Worm (Caenorhabditis elegans): Measurements from ENCODE around the gene cyp-25A1.

The cyp-25A1 gene

DNA sequence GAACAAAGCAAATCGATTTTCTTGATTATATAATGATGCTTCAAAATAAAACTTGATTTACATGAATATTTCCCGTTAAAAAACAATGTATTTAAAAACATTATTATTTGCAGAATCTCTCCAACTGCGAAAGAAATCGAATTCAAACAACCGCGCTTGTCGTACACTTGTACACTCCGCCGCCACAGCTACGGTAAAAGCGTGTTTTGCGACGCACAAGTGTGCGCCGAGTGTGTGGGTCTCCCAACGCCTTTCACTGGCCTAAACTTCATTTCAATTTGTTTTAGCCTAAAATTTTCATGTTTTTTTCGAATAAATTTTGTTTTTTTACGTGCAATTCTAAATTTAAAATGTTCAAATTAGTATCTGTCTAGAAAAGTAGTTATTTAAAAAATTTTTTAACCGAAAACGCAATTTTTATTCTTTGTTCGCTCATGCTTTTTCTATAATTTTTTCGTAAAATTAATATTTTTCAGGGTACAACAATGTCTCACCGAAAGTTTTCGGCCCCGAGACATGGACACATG lies 35.0 kb downstream of the cyp-25A1 start, which contains the start of gene rpl-3 (continued):
- TF ChIP-seq ama-1 (optimal IDR thresholded peaks at IDR 0.05): no peak
- peak; percentile 89 for TF ChIP-seq tbx-7 (tag; optimal IDR thresholded peaks at IDR 0.05)
- peak; percentile 88 for TF ChIP-seq hlh-6 (tag; optimal IDR thresholded peaks at IDR 0.05)
- TF ChIP-seq pha-2 (tag; optimal IDR thresholded peaks at IDR 0.05): peak; percentile 90
- TF ChIP-seq tbx-2 (tag; optimal IDR thresholded peaks at IDR 0.05): peak; percentile 100
- peak; percentile 95 for TF ChIP-seq unc-3 (GFP tag; conservative IDR thresholded peaks at IDR 0.05)
- peak; percentile 98 for TF ChIP-seq unc-3 (tag; optimal IDR thresholded peaks at IDR 0.05)
- peak; percentile 86 for TF ChIP-seq C08G9.2 (tag; optimal IDR thresholded peaks at IDR 0.05)
- peak; percentile 99 for TF ChIP-seq ceh-14 (tag; optimal IDR thresholded peaks at IDR 0.05)
- peak; percentile 98 for TF ChIP-seq ceh-30 (tag; optimal IDR thresholded peaks at IDR 0.05)
- TF ChIP-seq eyg-1 (tag; optimal IDR thresholded peaks at IDR 0.05): peak; percentile 91
- no peak for TF ChIP-seq mec-3 (tag; optimal IDR thresholded peaks at IDR 0.05; ENCODE audit: borderline replicate concordance)
- peak; percentile 97 for TF ChIP-seq pax-1 (tag; optimal IDR thresholded peaks at IDR 0.05)
- peak; percentile 90 for TF ChIP-seq ceh-45 (GFP tag; IDR thresholded peaks at IDR 0.05)
- peak; percentile 99 for TF ChIP-seq unc-86 (tag; optimal IDR thresholded peaks at IDR 0.05)
- TF ChIP-seq ceh-24 (tag; optimal IDR thresholded peaks at IDR 0.05): peak; percentile 95
- TF ChIP-seq ceh-9 (tag; optimal IDR thresholded peaks at IDR 0.05): no peak
- peak; percentile 97 for TF ChIP-seq madf-2 (tag; optimal IDR thresholded peaks at IDR 0.05)
- TF ChIP-seq lin-11 (tag; optimal IDR thresholded peaks at IDR 0.05): peak; percentile 74
- TF ChIP-seq F13H6.1 (tag; optimal IDR thresholded peaks at IDR 0.05): peak; percentile 97
- peak; percentile 96 for TF ChIP-seq K02D7.2 (tag; optimal IDR thresholded peaks at IDR 0.05)
- TF ChIP-seq ceh-6 (GFP tag; optimal IDR thresholded peaks at IDR 0.05): peak; percentile 87
- TF ChIP-seq gmeb-2 (tag; optimal IDR thresholded peaks at IDR 0.05): peak; percentile 96
- TF ChIP-seq hlh-8 (tag; optimal IDR thresholded peaks at IDR 0.05): peak; percentile 96
- TF ChIP-seq fkh-10 (GFP tag; optimal IDR thresholded peaks at IDR 0.05): peak; percentile 96
- no peak for TF ChIP-seq pha-4 (tag; optimal IDR thresholded peaks at IDR 0.05)
- peak; percentile 94 for TF ChIP-seq ceh-2 (tag; optimal IDR thresholded peaks at IDR 0.05)
- peak; percentile 96 for TF ChIP-seq nhr-11 (tag; optimal IDR thresholded peaks at IDR 0.05)

DNA sequence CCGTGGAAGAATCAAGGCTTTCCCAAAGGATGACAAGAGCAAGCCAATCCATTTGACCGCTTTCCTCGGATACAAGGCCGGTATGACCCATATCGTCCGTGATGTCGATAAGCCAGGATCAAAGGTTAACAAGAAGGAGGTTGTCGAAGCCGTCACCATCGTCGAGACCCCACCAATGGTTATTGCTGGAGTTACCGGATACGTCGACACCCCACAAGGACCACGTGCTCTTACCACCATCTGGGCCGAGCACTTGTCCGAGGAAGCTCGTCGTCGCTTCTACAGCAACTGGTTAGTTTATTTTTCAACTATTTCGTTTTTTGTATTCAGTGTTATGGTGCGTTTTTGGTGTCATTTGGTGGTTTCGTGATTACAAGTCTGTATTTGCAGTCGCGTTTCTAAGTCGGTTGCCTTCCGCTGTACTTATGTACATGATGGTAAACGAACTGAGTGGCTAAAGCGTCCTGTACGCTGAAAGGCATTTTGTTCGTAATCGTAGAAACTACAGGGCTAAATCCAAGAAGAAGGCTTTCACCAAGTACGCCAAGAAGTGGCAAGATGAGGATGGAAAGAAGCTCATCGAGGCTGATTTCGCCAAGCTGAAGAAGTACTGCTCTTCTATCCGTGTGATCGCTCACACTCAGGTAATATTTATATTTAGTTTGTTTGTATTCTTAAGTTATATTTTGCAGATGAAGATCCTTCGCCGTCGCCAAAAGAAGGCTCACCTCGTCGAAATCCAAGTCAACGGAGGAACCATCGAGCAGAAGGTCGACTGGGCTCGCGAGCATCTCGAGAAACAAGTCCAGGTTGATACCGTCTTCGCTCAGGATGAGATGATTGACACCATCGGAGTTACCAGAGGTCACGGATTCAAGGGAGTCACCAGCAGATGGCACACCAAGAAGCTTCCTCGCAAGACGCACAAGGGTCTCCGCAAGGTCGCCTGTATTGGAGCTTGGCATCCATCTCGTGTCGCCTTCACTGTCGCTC lies 35.8 kb downstream of the cyp-25A1 start:
- no peak for TF ChIP-seq nhr-11 (tag; optimal IDR thresholded peaks at IDR 0.05)
- no peak for TF ChIP-seq ahr-1 (tag; optimal IDR thresholded peaks at IDR 0.05)
- TF ChIP-seq ceh-45 (GFP tag; IDR thresholded peaks at IDR 0.05): no peak

DNA sequence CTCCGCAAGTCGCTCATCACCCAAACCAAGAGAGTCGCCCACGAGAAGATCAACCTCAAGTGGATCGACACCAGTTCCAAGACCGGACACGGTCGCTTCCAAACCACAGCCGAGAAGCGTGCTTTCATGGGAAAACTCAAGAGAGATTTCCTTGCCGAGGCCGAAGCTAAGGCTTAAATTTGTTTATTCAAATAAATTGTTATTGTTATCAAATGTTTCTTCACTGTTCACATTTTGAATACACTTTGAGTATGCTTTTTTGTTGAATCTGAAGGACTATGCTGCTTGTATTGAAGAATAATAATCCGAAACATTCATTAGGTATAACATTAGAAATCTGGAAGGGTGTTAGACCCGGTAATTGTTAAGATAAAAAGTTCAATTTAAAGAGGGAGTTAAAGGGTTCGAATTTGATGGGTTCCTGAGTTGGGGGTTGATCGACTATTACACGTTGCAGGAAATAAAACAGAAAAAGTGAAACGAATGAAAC lies 36.9 kb downstream of the cyp-25A1 start:
- TF ChIP-seq gmeb-2 (tag; optimal IDR thresholded peaks at IDR 0.05) (peak; percentile 4), hlh-8 (tag; optimal IDR thresholded peaks at IDR 0.05) (no peak), tbx-2 (tag; optimal IDR thresholded peaks at IDR 0.05) (no peak), sox-4 (tag; optimal IDR thresholded peaks at IDR 0.05) (no peak), dve-1 (tag; optimal IDR thresholded peaks at IDR 0.05) (no peak), pha-2 (tag; optimal IDR thresholded peaks at IDR 0.05) (no peak), lim-6 (tag; optimal IDR thresholded peaks at IDR 0.05) (no peak), K09A11.1 (tag; optimal IDR thresholded peaks at IDR 0.05; ENCODE audit: insufficient read depth) (no peak), Y22D7AL.16 (tag; optimal IDR thresholded peaks at IDR 0.05) (peak; percentile 4), pros-1 (tag; optimal IDR thresholded peaks at IDR 0.05) (no peak), ama-1 (optimal IDR thresholded peaks at IDR 0.05) (peak; percentile 62), sox-2 (GFP tag; IDR thresholded peaks at IDR 0.05) (no peak; the same call in 1 of the 2 replicates), hlh-30 (tag; optimal IDR thresholded peaks at IDR 0.05; ENCODE audit: insufficient read depth) (no peak), ceh-34 (tag; optimal IDR thresholded peaks at IDR 0.05) (no peak), elt-2 (tag; optimal IDR thresholded peaks at IDR 0.05) (no peak), fkh-6 (tag; optimal IDR thresholded peaks at IDR 0.05) (no peak), mec-3 (tag; optimal IDR thresholded peaks at IDR 0.05; ENCODE audit: borderline replicate concordance) (no peak), pat-9 (tag; optimal IDR thresholded peaks at IDR 0.05) (no peak), ceh-14 (tag; optimal IDR thresholded peaks at IDR 0.05) (no peak), ceh-19 (GFP tag; optimal IDR thresholded peaks at IDR 0.05) (no peak), F13H6.1 (tag; optimal IDR thresholded peaks at IDR 0.05) (no peak), C38D4.7 (GFP tag; optimal IDR thresholded peaks at IDR 0.05) (no peak), nhr-232 (tag; optimal IDR thresholded peaks at IDR 0.05) (no peak), syd-9 (tag; optimal IDR thresholded peaks at IDR 0.05) (no peak)

Measured in whole organism, late embryonic.